Worm (Caenorhabditis elegans): ENCODE measurements around the gene C04B4.6.

ce11 chrX:12315268-12315667 is 39.8 kb upstream of the C04B4.6 start, which contains the start of gene xtr-2:
- no peak for TF ChIP-seq nhr-237 (tag; optimal IDR thresholded peaks at IDR 0.05)
- no peak for TF ChIP-seq lin-13 (tag; optimal IDR thresholded peaks at IDR 0.05)
- no peak for TF ChIP-seq lsy-2 (tag; optimal IDR thresholded peaks at IDR 0.05)
- TF ChIP-seq nhr-12 (tag; optimal IDR thresholded peaks at IDR 0.05), result no peak

Data from whole organism, mixed stage, embryonic.